Fruit fly (Drosophila melanogaster) whole organism, wandering third instar larva: ENCODE results near the gene frm.

Experiments
- Abd-B ChIP-seq: fragments of >200 bp; optimal IDR thresholded peaks from 2 replicates; lab custom pipeline; 2017; ENCODE audit warnings: missing biosample characterization, missing genetic modification characterization
- GATAd ChIP-seq: sonication (Bioruptor generic); optimal IDR thresholded peaks from 2 replicates; lab custom pipeline; 2016; ENCODE audit warnings: missing biosample characterization, missing genetic modification characterization
- Hr78 ChIP-seq: fragments of >200 bp; optimal IDR thresholded peaks from 2 replicates; lab custom pipeline; 2017; ENCODE audit warnings: missing biosample characterization, missing genetic modification characterization
- N ChIP-seq: fragments of >200 bp; optimal IDR thresholded peaks from 2 replicates; lab custom pipeline; 2018; ENCODE audit warnings: missing biosample characterization, missing external identifiers, missing genetic modification characterization
- Sp1 ChIP-seq: fragments of 200-800 bp; sonication (Bioruptor generic); optimal IDR thresholded peaks from 3 replicates; lab custom pipeline; 2019; ENCODE audit warnings: missing biosample characterization, mild to moderate bottlenecking, missing genetic modification characterization, moderate library complexity
- br ChIP-seq: fragments of 200-800 bp; sonication (Bioruptor generic); optimal IDR thresholded peaks from 2 replicates; lab custom pipeline; 2016; ENCODE audit warnings: missing biosample characterization, missing genetic modification characterization
- brk ChIP-seq: fragments of 200-800 bp; sonication (Bioruptor generic); optimal IDR thresholded peaks from 2 replicates; lab custom pipeline; 2016; ENCODE audit warnings: missing biosample characterization, mild to moderate bottlenecking, missing genetic modification characterization
- foxo ChIP-seq, 2 experiments: fragments of 200-800 bp; sonication (Bioruptor generic); optimal IDR thresholded peaks; 2 replicates in 1 of 2; 3 replicates in 1 of 2; lab custom pipeline; 2016 to 2017; ENCODE audit warnings: missing biosample characterization in 2 of 2, missing genetic modification characterization in 2 of 2
- lola ChIP-seq: fragments of >200 bp; optimal IDR thresholded peaks from 2 replicates; lab custom pipeline; 2017; ENCODE audit warnings: missing biosample characterization, missing genetic modification characterization
- psq ChIP-seq: fragments of 200-800 bp; sonication (Bioruptor generic); optimal IDR thresholded peaks from 3 replicates; lab custom pipeline; 2017; ENCODE audit warnings: missing biosample characterization, mild to moderate bottlenecking, missing genetic modification characterization, moderate library complexity
- tai ChIP-seq: sonication (Bioruptor generic); optimal IDR thresholded peaks from 2 replicates; lab custom pipeline; 2016; ENCODE audit warnings: missing biosample characterization, missing genetic modification characterization

DNA sequence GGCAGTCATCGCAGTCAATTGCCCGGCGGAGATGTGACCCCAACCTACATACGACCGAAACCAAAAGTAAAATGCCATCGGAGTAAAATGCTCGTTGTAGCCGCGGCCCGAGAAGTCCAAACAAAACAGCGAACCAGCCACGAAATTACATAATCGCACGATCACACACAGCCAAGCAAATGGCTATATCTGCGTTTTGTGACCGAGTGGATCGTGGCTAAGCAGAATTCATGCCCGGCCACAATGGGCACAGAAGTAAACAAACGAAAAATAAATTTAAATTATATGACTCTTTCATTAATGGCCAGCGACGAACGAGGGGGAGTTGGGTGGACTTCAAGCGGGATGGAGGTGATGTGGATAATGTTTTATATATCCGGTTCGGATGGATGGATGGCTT lies 18.8 kb upstream of the frm start:
- no peak for TF ChIP-seq GATAd (GFP tag; lab: Kevin White, UChicago)
- no peak for TF ChIP-seq foxo (GFP tag; optimal IDR thresholded peaks at IDR 0.05; lab: Kevin White, UChicago)
- no peak for TF ChIP-seq br (GFP tag; lab: Kevin White, UChicago)
- TF ChIP-seq N = no peak
- TF ChIP-seq Abd-B (GFP tag; lab: Kevin White, UChicago) = no peak
- TF ChIP-seq Sp1 (GFP tag; lab: Kevin White, UChicago) = no peak
- no peak for TF ChIP-seq tai (GFP tag; lab: Kevin White, UChicago)
- no peak for TF ChIP-seq lola (GFP tag; lab: Kevin White, UChicago)
- TF ChIP-seq psq (GFP tag; lab: Kevin White, UChicago) = no peak
- TF ChIP-seq Hr78 = no peak
- no peak for TF ChIP-seq brk (GFP tag; lab: Kevin White, UChicago)
